Fruit fly (Drosophila melanogaster) whole organism, wandering third instar larva: ENCODE data around the gene ATP7.
A peak's percentile ranks its signal among the peaks of the same experiment; 100 is the strongest.

Experiments
- Abd-B ChIP-seq: fragments of >200 bp; optimal IDR thresholded peaks from 2 replicates; lab custom pipeline; 2017; ENCODE audit warnings: missing biosample characterization, missing genetic modification characterization
- CG32264 ChIP-seq: fragments of 200-800 bp; sonication (Bioruptor generic); optimal IDR thresholded peaks from 2 replicates; lab custom pipeline; 2016; ENCODE audit warnings: missing biosample characterization, missing genetic modification characterization
- CG9705 ChIP-seq: fragments of 200-800 bp; sonication (Bioruptor generic); optimal IDR thresholded peaks from 2 replicates; lab custom pipeline; 2018; ENCODE audit warnings: missing biosample characterization, mild to moderate bottlenecking, missing genetic modification characterization
- CrebA ChIP-seq: fragments of 200-800 bp; sonication (Bioruptor generic); optimal IDR thresholded peaks from 2 replicates; lab custom pipeline; 2016; ENCODE audit warnings: missing biosample characterization, mild to moderate bottlenecking, missing genetic modification characterization, borderline replicate concordance
- Dfd ChIP-seq: fragments of >200 bp; optimal IDR thresholded peaks from 2 replicates; lab custom pipeline; 2017; ENCODE audit warnings: missing biosample characterization, missing genetic modification characterization
- Dif ChIP-seq: fragments of 200-275, 200-300 bp; sonication (Bioruptor generic); optimal IDR thresholded peaks from 2 replicates; lab custom pipeline; 2018; ENCODE audit warnings: missing biosample characterization, missing genetic modification characterization; ENCODE audit not compliant: partially characterized antibody
- HLH106 ChIP-seq: fragments of 200-800 bp; optimal IDR thresholded peaks from 3 replicates; lab custom pipeline; 2019; ENCODE audit warnings: missing biosample characterization, mild to moderate bottlenecking, missing genetic modification characterization, moderate library complexity
- Hnf4 ChIP-seq: fragments of 200-800 bp; sonication (Bioruptor generic); optimal IDR thresholded peaks from 2 replicates; lab custom pipeline; 2016; ENCODE audit warnings: missing biosample characterization, mild to moderate bottlenecking, missing genetic modification characterization
- Hr83 ChIP-seq: fragments of 200-300 bp; sonication (Bioruptor generic); optimal IDR thresholded peaks from 2 replicates; lab custom pipeline; 2016; ENCODE audit warnings: missing biosample characterization, mild to moderate bottlenecking, missing genetic modification characterization, moderate library complexity; ENCODE audit not compliant: poor library complexity, severe bottlenecking
- Jra ChIP-seq: sonication (Bioruptor generic); optimal IDR thresholded peaks from 2 replicates; lab custom pipeline; 2016; ENCODE audit warnings: missing biosample characterization, missing genetic modification characterization
- Mio ChIP-seq: sonication (Bioruptor generic); optimal IDR thresholded peaks from 2 replicates; lab custom pipeline; 2016; ENCODE audit warnings: missing biosample characterization, missing genetic modification characterization
- N ChIP-seq: fragments of >200 bp; optimal IDR thresholded peaks from 2 replicates; lab custom pipeline; 2018; ENCODE audit warnings: missing biosample characterization, missing external identifiers, missing genetic modification characterization
- OdsH ChIP-seq: fragments of 200-800 bp; sonication (Bioruptor generic); optimal IDR thresholded peaks from 2 replicates; lab custom pipeline; 2016; ENCODE audit warnings: missing biosample characterization, mild to moderate bottlenecking, missing genetic modification characterization
- Rel ChIP-seq, 2 experiments: fragments of 200-800 bp; sonication (Bioruptor generic) in 1 of 2; optimal IDR thresholded peaks; 2 replicates in 1 of 2; 3 replicates in 1 of 2; lab custom pipeline; 2016 to 2019; ENCODE audit warnings: mild to moderate bottlenecking in 2 of 2, missing biosample characterization in 2 of 2, missing genetic modification characterization in 2 of 2, moderate library complexity in 1 of 2
- Sp1 ChIP-seq: fragments of 200-800 bp; sonication (Bioruptor generic); optimal IDR thresholded peaks from 3 replicates; lab custom pipeline; 2019; ENCODE audit warnings: missing biosample characterization, mild to moderate bottlenecking, missing genetic modification characterization, moderate library complexity
- Vsx2 ChIP-seq: fragments of 200-300, 225-300 bp; sonication (Bioruptor generic); optimal IDR thresholded peaks from 2 replicates; lab custom pipeline; 2018; ENCODE audit warnings: missing biosample characterization, missing genetic modification characterization; ENCODE audit not compliant: partially characterized antibody
- br ChIP-seq: fragments of 200-800 bp; sonication (Bioruptor generic); optimal IDR thresholded peaks from 2 replicates; lab custom pipeline; 2016; ENCODE audit warnings: missing biosample characterization, missing genetic modification characterization
- dl ChIP-seq, 2 experiments: fragments of 175-275, 200-275 bp in 1 of 2; fragments of 200-275 bp in 1 of 2; sonication (Bioruptor generic); optimal IDR thresholded peaks; lab custom pipeline; 2018; ENCODE audit warnings: mild to moderate bottlenecking in 2 of 2, missing biosample characterization in 2 of 2, missing genetic modification characterization in 2 of 2, moderate library complexity in 2 of 2; ENCODE audit not compliant: partially characterized antibody in 2 of 2, insufficient read depth in 1 of 2
- dmrt93B ChIP-seq: fragments of 200-800 bp; sonication (Bioruptor generic); optimal IDR thresholded peaks from 2 replicates; lab custom pipeline; 2018; ENCODE audit warnings: missing biosample characterization, mild to moderate bottlenecking, missing genetic modification characterization
- ey ChIP-seq: fragments of 200-800 bp; sonication (Bioruptor generic); optimal IDR thresholded peaks from 2 replicates; lab custom pipeline; 2016; ENCODE audit warnings: missing biosample characterization, missing genetic modification characterization
- fru ChIP-seq: fragments of 200-800 bp; sonication (Bioruptor generic); optimal IDR thresholded peaks from 3 replicates; lab custom pipeline; 2016; ENCODE audit warnings: missing biosample characterization, mild to moderate bottlenecking, missing genetic modification characterization
- h ChIP-seq: fragments of 200-800 bp; sonication (Bioruptor generic); optimal IDR thresholded peaks from 3 replicates; lab custom pipeline; 2016; ENCODE audit warnings: missing biosample characterization, mild to moderate bottlenecking, missing genetic modification characterization
- jim ChIP-seq: fragments of 175-275, 200-325 bp; sonication (Bioruptor generic); optimal IDR thresholded peaks from 2 replicates; lab custom pipeline; 2016; ENCODE audit warnings: missing biosample characterization, mild to moderate bottlenecking, missing genetic modification characterization
- lola ChIP-seq: fragments of >200 bp; optimal IDR thresholded peaks from 2 replicates; lab custom pipeline; 2017; ENCODE audit warnings: missing biosample characterization, missing genetic modification characterization
- rgr ChIP-seq: fragments of 200-800 bp; sonication (Bioruptor generic); optimal IDR thresholded peaks from 3 replicates; lab custom pipeline; 2016; ENCODE audit warnings: missing biosample characterization, mild to moderate bottlenecking, missing genetic modification characterization
- sage ChIP-seq: fragments of 200-800 bp; sonication (Bioruptor generic); optimal IDR thresholded peaks from 2 replicates; lab custom pipeline; 2016; ENCODE audit warnings: missing biosample characterization, mild to moderate bottlenecking, missing genetic modification characterization
- tai ChIP-seq: sonication (Bioruptor generic); optimal IDR thresholded peaks from 2 replicates; lab custom pipeline; 2016; ENCODE audit warnings: missing biosample characterization, missing genetic modification characterization
- woc ChIP-seq: sonication (Bioruptor generic); optimal IDR thresholded peaks from 2 replicates; lab custom pipeline; 2016; ENCODE audit warnings: missing biosample characterization, mild to moderate bottlenecking, missing genetic modification characterization

ATP7 gene

dm6 chrX:11886976-11887375 lies 32.2 kb downstream of the ATP7 start, which contains the start of the genes CG10353 and SelG (continued):
- TF ChIP-seq fru (GFP tag; lab: Kevin White, UChicago) = peak; percentile 57
- TF ChIP-seq lola = no peak
- TF ChIP-seq dmrt93B (GFP tag; lab: Kevin White, UChicago) = no peak
- no peak for TF ChIP-seq Dif (GFP tag; lab: Kevin White, UChicago)
- TF ChIP-seq CG9705 (GFP tag; lab: Kevin White, UChicago) = no peak
- no peak for TF ChIP-seq Mio (GFP tag; lab: Kevin White, UChicago)
- TF ChIP-seq Vsx2 (GFP tag; lab: Kevin White, UChicago) = no peak
- no peak for TF ChIP-seq Rel (GFP tag; optimal IDR thresholded peaks at IDR 0.05; lab: Kevin White, UChicago)
- TF ChIP-seq Rel (tag; optimal IDR thresholded peaks at IDR 0.05; lab: Kevin White, UChicago) = peak; percentile 42
- TF ChIP-seq OdsH = peak; percentile 21
- no peak for TF ChIP-seq tai (GFP tag; lab: Kevin White, UChicago)
- TF ChIP-seq Sp1 = peak; percentile 44
- no peak for TF ChIP-seq jim

- peak; percentile 10 for TF ChIP-seq Hr83 (GFP tag; lab: Kevin White, UChicago)
- TF ChIP-seq woc (GFP tag; lab: Kevin White, UChicago) = peak; percentile 62
- TF ChIP-seq rgr = peak; percentile 24
- no peak for TF ChIP-seq Abd-B (GFP tag; lab: Kevin White, UChicago)
- TF ChIP-seq h (GFP tag; lab: Kevin White, UChicago) = peak; percentile 26
These were observed 33.3 kb downstream of the ATP7 start, which contains the start of gene CG1840 for dm6 chrX:11888142-11888541. TSS of gene CG1840 (plus strand) at chrX:11888352.

- TF ChIP-seq Abd-B (GFP tag; lab: Kevin White, UChicago) (no peak), tai (GFP tag; lab: Kevin White, UChicago) (no peak), Jra (GFP tag; lab: Kevin White, UChicago) (no peak)
These were observed 36.9 kb downstream of the ATP7 start, which contains the start of gene sicily for dm6 chrX:11891682-11892179. TSS of gene sicily (plus strand) at chrX:11891732.

- TF ChIP-seq Dfd (GFP tag; lab: Kevin White, UChicago) (no peak), Rel (GFP tag; optimal IDR thresholded peaks at IDR 0.05; lab: Kevin White, UChicago) (no peak), Rel (tag; optimal IDR thresholded peaks at IDR 0.05; lab: Kevin White, UChicago) (no peak), CG9705 (GFP tag; lab: Kevin White, UChicago) (no peak), Abd-B (GFP tag; lab: Kevin White, UChicago) (no peak), Vsx2 (GFP tag; lab: Kevin White, UChicago) (no peak)
These were observed 38.8 kb downstream of the ATP7 start, which contains the start of gene wisp for dm6 chrX:11893643-11894042. TSS of gene wisp (plus strand) at chrX:11893943.

DNA sequence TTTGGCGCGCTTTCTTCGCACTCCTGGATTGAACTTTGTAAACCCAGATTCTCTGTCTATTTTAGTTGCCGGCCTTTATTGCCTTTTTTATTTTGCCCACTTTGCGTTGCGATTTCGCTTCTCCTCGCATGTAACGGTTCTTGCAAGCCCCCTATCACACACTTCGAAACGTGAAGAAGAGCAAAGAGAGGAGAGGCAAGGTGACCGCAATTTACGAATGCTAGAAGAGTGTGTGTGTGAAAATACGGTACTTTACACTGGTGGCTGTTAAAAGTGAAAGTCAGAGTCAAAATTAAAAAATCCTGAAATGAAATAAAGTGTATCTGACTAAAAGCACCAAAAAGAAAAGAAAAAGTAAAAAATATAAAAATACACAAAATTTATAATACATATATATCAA lies 39.4 kb downstream of the ATP7 start:
- no peak for TF ChIP-seq br (GFP tag; lab: Kevin White, UChicago)
- no peak for TF ChIP-seq HLH106
- no peak for TF ChIP-seq CG32264
- no peak for TF ChIP-seq Jra (GFP tag; lab: Kevin White, UChicago)
- no peak for TF ChIP-seq Dif (GFP tag; lab: Kevin White, UChicago)
- no peak for TF ChIP-seq N (GFP tag; lab: Kevin White, UChicago)
- no peak for TF ChIP-seq h (GFP tag; lab: Kevin White, UChicago)
- no peak for TF ChIP-seq CrebA (GFP tag; lab: Kevin White, UChicago)
- TF ChIP-seq Dfd (GFP tag; lab: Kevin White, UChicago) = no peak
- no peak for TF ChIP-seq woc (GFP tag; lab: Kevin White, UChicago)
- TF ChIP-seq OdsH = no peak
- TF ChIP-seq dl (GFP tag; optimal IDR thresholded peaks at IDR 0.05; lab: Kevin White, UChicago; ENCODE audit: insufficient read depth in 1 of 2, partially characterized antibody in 2 of 2) = no peak
- no peak for TF ChIP-seq Hnf4 (GFP tag; lab: Kevin White, UChicago)
- TF ChIP-seq sage = no peak
- TF ChIP-seq dmrt93B (GFP tag; lab: Kevin White, UChicago) = no peak

dm6 chrX:11895141-11895540 lies 40.3 kb downstream of the ATP7 start:
- TF ChIP-seq ey = no peak
- peak; percentile 77 for TF ChIP-seq Dfd (GFP tag; lab: Kevin White, UChicago)
